Worm (Caenorhabditis elegans) whole organism, mixed stage, embryonic: ENCODE results near the gene lhpp-1.

Experiments used
- lin-13 ChIP-seq: fragments of 150-350 bp; optimal IDR thresholded peaks from 2 replicates; lab custom pipeline; 2014; ENCODE audit warnings: missing biosample characterization, missing genetic modification characterization
- snpc-4 ChIP-seq: fragments of 150-350 bp; optimal IDR thresholded peaks from 2 replicates; lab custom pipeline; 2014; ENCODE audit warnings: missing biosample characterization, missing genetic modification characterization

ce11 chrV:12075983-12076382, 35.6 kb downstream of the lhpp-1 start:
- TF ChIP-seq lin-13 (tag; lab: Kevin White, UChicago): no peak
- TF ChIP-seq snpc-4 (tag; lab: Kevin White, UChicago): no peak
